Fruit fly (Drosophila melanogaster) whole organism, prepupa: Measurements from ENCODE around the gene siz.

ENCODE experiments used
- CG10631 ChIP-seq: fragments of 200-800 bp; sonication (Bioruptor generic); optimal IDR thresholded peaks from 2 replicates; lab custom pipeline; 2016; ENCODE audit warnings: missing biosample characterization, missing genetic modification characterization
- CG11294 ChIP-seq: fragments of 200-800 bp; sonication (Bioruptor generic); IDR thresholded peaks from 2 replicates; pipeline ENCODE4 v1.3.6; 2022; ENCODE audit warnings: missing biosample characterization, missing genetic modification characterization
- CG11762 ChIP-seq: fragments of 200-800 bp; sonication (Bioruptor generic); optimal IDR thresholded peaks from 3 replicates; lab custom pipeline; 2016; ENCODE audit warnings: missing biosample characterization, missing genetic modification characterization; ENCODE audit not compliant: insufficient read depth
- CG15336 ChIP-seq: fragments of 200-800 bp; sonication (Bioruptor generic); IDR thresholded peaks from 2 replicates; pipeline ENCODE4 v1.3.6; 2022; ENCODE audit warnings: missing biosample characterization, missing genetic modification characterization
- CG16779 ChIP-seq: fragments of 200-800 bp; sonication (Bioruptor generic); optimal IDR thresholded peaks from 3 replicates; lab custom pipeline; 2017; ENCODE audit warnings: missing biosample characterization, mild to moderate bottlenecking, missing genetic modification characterization
- CG31627 ChIP-seq: fragments of 200-800 bp; sonication (Bioruptor generic); optimal IDR thresholded peaks from 3 replicates; lab custom pipeline; 2016; ENCODE audit warnings: missing biosample characterization, missing genetic modification characterization
- CG32006 ChIP-seq: fragments of 200-800 bp; sonication (Bioruptor generic); optimal IDR thresholded peaks from 3 replicates; lab custom pipeline; 2017; ENCODE audit warnings: missing biosample characterization, mild to moderate bottlenecking, missing genetic modification characterization
- CG6276 ChIP-seq: fragments of 200-800 bp; sonication (Bioruptor generic); optimal IDR thresholded peaks from 2 replicates; lab custom pipeline; 2017; ENCODE audit warnings: missing biosample characterization, mild to moderate bottlenecking, missing genetic modification characterization
- CG6808 ChIP-seq: fragments of 200-800 bp; sonication (Bioruptor generic); optimal IDR thresholded peaks from 3 replicates; lab custom pipeline; 2017; ENCODE audit warnings: missing biosample characterization, missing genetic modification characterization, mild to moderate bottlenecking, moderate library complexity, missing genetic modification reagents
- CG6854 ChIP-seq: fragments of 200-800 bp; sonication (Bioruptor generic); optimal IDR thresholded peaks from 2 replicates; lab custom pipeline; 2017; ENCODE audit warnings: missing biosample characterization, mild to moderate bottlenecking, missing genetic modification characterization
- CG8119 ChIP-seq: fragments of 200-800 bp; sonication (Bioruptor generic); IDR thresholded peaks from 3 replicates; pipeline ENCODE4 v1.3.6; 2022; ENCODE audit warnings: missing biosample characterization, missing genetic modification characterization
- CG8319 ChIP-seq: fragments of 200-800 bp; sonication (Bioruptor generic); optimal IDR thresholded peaks from 3 replicates; lab custom pipeline; 2016; ENCODE audit warnings: missing biosample characterization, missing genetic modification characterization
- CG9139 ChIP-seq: fragments of 200-800 bp; sonication (Bioruptor generic); optimal IDR thresholded peaks from 3 replicates; lab custom pipeline; 2017; ENCODE audit warnings: missing biosample characterization, mild to moderate bottlenecking, missing genetic modification characterization
- Eip75B ChIP-seq: fragments of 200-800 bp; sonication (Bioruptor generic); optimal IDR thresholded peaks from 3 replicates; lab custom pipeline; 2016; ENCODE audit warnings: missing biosample characterization, missing genetic modification characterization
- Eip78C ChIP-seq: fragments of 200-800 bp; sonication (Bioruptor generic); peaks from one replicate; lab custom pipeline; 2016; ENCODE audit warnings: missing biosample characterization, missing genetic modification characterization
- Ets21C ChIP-seq: fragments of 200-800 bp; sonication (Bioruptor generic); optimal IDR thresholded peaks from 3 replicates; lab custom pipeline; 2016; ENCODE audit warnings: missing biosample characterization, missing genetic modification characterization
- Ets96B ChIP-seq: fragments of 200-800 bp; optimal IDR thresholded peaks from 2 replicates; lab custom pipeline; 2019; ENCODE audit warnings: missing biosample characterization, mild to moderate bottlenecking, missing genetic modification characterization, moderate library complexity
- Hr38 ChIP-seq: sonication (Bioruptor generic); optimal IDR thresholded peaks from 2 replicates; lab custom pipeline; 2016; ENCODE audit warnings: missing biosample characterization, missing genetic modification characterization
- Lpt ChIP-seq: fragments of 200-800 bp; sonication (Bioruptor generic); optimal IDR thresholded peaks from 3 replicates; lab custom pipeline; 2016; ENCODE audit warnings: missing biosample characterization, missing genetic modification characterization
- Smox ChIP-seq: fragments of 200-800 bp; sonication (Bioruptor generic); optimal IDR thresholded peaks from 3 replicates; lab custom pipeline; 2016; ENCODE audit warnings: missing biosample characterization, missing genetic modification characterization
- Sox102F ChIP-seq: fragments of 200-800 bp; sonication (Bioruptor generic); optimal IDR thresholded peaks from 2 replicates; lab custom pipeline; 2016; ENCODE audit warnings: missing biosample characterization, mild to moderate bottlenecking, missing genetic modification characterization
- Sox14 ChIP-seq: fragments of 200-800 bp; sonication (Bioruptor generic); optimal IDR thresholded peaks from 3 replicates; lab custom pipeline; 2016; ENCODE audit warnings: missing biosample characterization, missing genetic modification characterization
- Sox15 ChIP-seq: fragments of 200-800 bp; sonication (Bioruptor generic); optimal IDR thresholded peaks from 3 replicates; lab custom pipeline; 2016; ENCODE audit warnings: missing biosample characterization, missing genetic modification characterization
- achi ChIP-seq: fragments of 200-800 bp; sonication (Bioruptor generic); optimal IDR thresholded peaks from 3 replicates; lab custom pipeline; 2016; ENCODE audit warnings: missing biosample characterization, missing genetic modification characterization
- dac ChIP-seq: fragments of 200-800 bp; sonication (Bioruptor generic); optimal IDR thresholded peaks from 2 replicates; lab custom pipeline; 2017; ENCODE audit warnings: missing biosample characterization, mild to moderate bottlenecking, missing genetic modification characterization
- dsx ChIP-seq: fragments of 200-800 bp; optimal IDR thresholded peaks from 3 replicates; lab custom pipeline; 2019; ENCODE audit warnings: missing biosample characterization, mild to moderate bottlenecking, missing genetic modification characterization, moderate library complexity; ENCODE audit not compliant: poor library complexity, severe bottlenecking
- eg ChIP-seq: fragments of 200-800 bp; sonication (Bioruptor generic); IDR thresholded peaks from 3 replicates; pipeline ENCODE4 v1.3.6; 2022; ENCODE audit warnings: missing biosample characterization, missing genetic modification characterization
- esn ChIP-seq: fragments of 200-800 bp; sonication (Bioruptor generic); optimal IDR thresholded peaks from 2 replicates; lab custom pipeline; 2016; ENCODE audit warnings: missing biosample characterization, mild to moderate bottlenecking, missing genetic modification characterization, moderate library complexity
- fd59A ChIP-seq: fragments of 200-800 bp; sonication (Bioruptor generic); optimal IDR thresholded peaks from 2 replicates; lab custom pipeline; 2017; ENCODE audit warnings: missing biosample characterization, mild to moderate bottlenecking, missing genetic modification characterization, missing genetic modification reagents
- fd85E ChIP-seq: fragments of 200-800 bp; sonication (Bioruptor generic); optimal IDR thresholded peaks from 3 replicates; lab custom pipeline; 2016; ENCODE audit warnings: missing biosample characterization, missing genetic modification characterization
- fkh ChIP-seq: fragments of 200-800 bp; sonication (Bioruptor generic); optimal IDR thresholded peaks from 3 replicates; lab custom pipeline; 2017; ENCODE audit warnings: missing biosample characterization, mild to moderate bottlenecking, missing genetic modification characterization, moderate library complexity
- lz ChIP-seq: fragments of 200-800 bp; sonication (Bioruptor generic); optimal IDR thresholded peaks from 3 replicates; lab custom pipeline; 2016; ENCODE audit warnings: missing biosample characterization, missing genetic modification characterization
- net ChIP-seq: fragments of 200-800 bp; sonication (Bioruptor generic); optimal IDR thresholded peaks from 3 replicates; lab custom pipeline; 2016; ENCODE audit warnings: missing biosample characterization, missing genetic modification characterization
- salr ChIP-seq, 2 experiments: fragments of 200-800 bp; sonication (Bioruptor generic); optimal IDR thresholded peaks; 3 replicates each; lab custom pipeline; 2016 to 2018; ENCODE audit warnings: missing biosample characterization in 2 of 2, missing genetic modification characterization in 2 of 2, mild to moderate bottlenecking in 1 of 2
- spab ChIP-seq: fragments of 200-800 bp; sonication (Bioruptor generic); optimal IDR thresholded peaks from 2 replicates; lab custom pipeline; 2017; ENCODE audit warnings: missing biosample characterization, mild to moderate bottlenecking, missing genetic modification characterization, missing genetic modification reagents
- ss ChIP-seq, 2 experiments: fragments of 200-800 bp; sonication (Bioruptor generic); optimal IDR thresholded peaks; 2 replicates in 1 of 2; 3 replicates in 1 of 2; lab custom pipeline; 2017 to 2018; ENCODE audit warnings: mild to moderate bottlenecking in 2 of 2, missing biosample characterization in 2 of 2, missing genetic modification characterization in 2 of 2, moderate library complexity in 1 of 2
- vri ChIP-seq: fragments of 200-800 bp; sonication (Bioruptor generic); optimal IDR thresholded peaks from 3 replicates; lab custom pipeline; 2016; ENCODE audit warnings: missing biosample characterization, mild to moderate bottlenecking, missing genetic modification characterization

siz gene

dm6 chr3L:21037404-21037803 lies 3.1 kb downstream of the siz start (continued):
- peak; percentile 40 for TF ChIP-seq Eip75B
- peak; percentile 25 for TF ChIP-seq Lpt
- TF ChIP-seq Sox15 (GFP tag; lab: Kevin White, UChicago), result no peak
- TF ChIP-seq CG8319 (GFP tag; lab: Kevin White, UChicago), result no peak
- no peak for TF ChIP-seq ss (GFP tag; optimal IDR thresholded peaks at IDR 0.05; lab: Kevin White, UChicago)
- no peak for TF ChIP-seq CG9139 (GFP tag; lab: Kevin White, UChicago)
- peak; percentile 56 for TF ChIP-seq net (GFP tag; lab: Kevin White, UChicago)
- peak; percentile 54 for TF ChIP-seq Sox14 (GFP tag; lab: Kevin White, UChicago)
- peak; percentile 36 for TF ChIP-seq CG31627 (GFP tag; lab: Kevin White, UChicago)
- TF ChIP-seq Sox102F (GFP tag; lab: Kevin White, UChicago), result peak; percentile 20
- peak; percentile 55 for TF ChIP-seq dsx (GFP tag; lab: Kevin White, UChicago)
- TF ChIP-seq fkh (GFP tag; lab: Kevin White, UChicago), result no peak
- TF ChIP-seq eg (GFP tag; lab: Robert Waterston, UW), result peak; percentile 68; the same call in 2 of the 3 replicates
- TF ChIP-seq CG11762, result peak; percentile 9
- TF ChIP-seq CG6854 (GFP tag; lab: Kevin White, UChicago), result no peak
- peak; percentile 35 for TF ChIP-seq Ets96B (tag; lab: Kevin White, UChicago)
- TF ChIP-seq CG10631 (GFP tag; lab: Kevin White, UChicago), result peak; percentile 39
- TF ChIP-seq CG32006 (GFP tag; lab: Kevin White, UChicago), result peak; percentile 73
- no peak for TF ChIP-seq Ets21C (GFP tag; lab: Kevin White, UChicago)
- TF ChIP-seq CG16779 (tag; lab: Kevin White, UChicago), result no peak
- peak; percentile 72 for TF ChIP-seq CG8119 (GFP tag; lab: Robert Waterston, UW)
- no peak for TF ChIP-seq Hr38 (GFP tag; lab: Kevin White, UChicago)
- TF ChIP-seq achi, result peak; percentile 58
- TF ChIP-seq fd85E (GFP tag; lab: Kevin White, UChicago), result no peak
- TF ChIP-seq dac (GFP tag; lab: Kevin White, UChicago), result no peak
- TF ChIP-seq CG15336 (GFP tag; lab: Robert Waterston, UW), result peak; percentile 80
- TF ChIP-seq, all 60 proteins: peak for 37

- TF ChIP-seq salr (GFP tag; optimal IDR thresholded peaks at IDR 0.05; lab: Kevin White, UChicago) (no peak), CG6808 (GFP tag; lab: Kevin White, UChicago) (no peak), Smox (GFP tag; lab: Kevin White, UChicago) (no peak), CG11294 (GFP tag; lab: Robert Waterston, UW) (no peak), CG11762 (no peak), vri (GFP tag; lab: Kevin White, UChicago) (peak; percentile 59), Ets21C (GFP tag; lab: Kevin White, UChicago) (no peak), CG6276 (GFP tag; lab: Kevin White, UChicago) (no peak), esn (GFP tag; lab: Kevin White, UChicago) (no peak), Eip78C (GFP tag; lab: Kevin White, UChicago) (peak; percentile 42), lz (GFP tag; lab: Kevin White, UChicago) (no peak), spab (GFP tag; lab: Kevin White, UChicago) (no peak), fd59A (no peak)
Measured at dm6 chr3L:21040831-21041230, 6.5 kb downstream of the siz start.
